Worm (Caenorhabditis elegans) whole organism, late embryonic: ENCODE measurements around the gene B0513.90.

Experiments
- C08G9.2 ChIP-seq: sonication (generic microtip); optimal IDR thresholded peaks from 2 replicates; lab custom pipeline; 2016; ENCODE audit warnings: mild to moderate bottlenecking, missing genetic modification characterization, moderate library complexity, missing compliant biosample characterization
- F13H6.1 ChIP-seq: sonication (generic microtip); optimal IDR thresholded peaks from 2 replicates; lab custom pipeline; 2016; ENCODE audit warnings: missing genetic modification characterization, missing compliant biosample characterization
- K02D7.2 ChIP-seq: sonication (generic microtip); optimal IDR thresholded peaks from 2 replicates; lab custom pipeline; 2017; ENCODE audit warnings: mild to moderate bottlenecking, missing genetic modification characterization, missing compliant biosample characterization
- Y22D7AL.16 ChIP-seq: sonication (generic microtip); optimal IDR thresholded peaks from 2 replicates; lab custom pipeline; 2016; ENCODE audit warnings: missing genetic modification characterization, missing compliant biosample characterization
- ceh-14 ChIP-seq: sonication (generic microtip); optimal IDR thresholded peaks from 2 replicates; lab custom pipeline; 2016; ENCODE audit warnings: missing genotype, missing genetic modification characterization, missing compliant biosample characterization
- ceh-18 ChIP-seq: sonication (generic microtip); optimal IDR thresholded peaks from 2 replicates; lab custom pipeline; 2016; ENCODE audit warnings: missing genetic modification characterization, missing compliant biosample characterization
- ceh-22 ChIP-seq: sonication (generic microtip); optimal IDR thresholded peaks from 2 replicates; lab custom pipeline; 2017; ENCODE audit warnings: missing biosample characterization, missing genetic modification characterization
- ceh-34 ChIP-seq: sonication (generic microtip); optimal IDR thresholded peaks from 2 replicates; lab custom pipeline; 2016; ENCODE audit warnings: mild to moderate bottlenecking, missing genetic modification characterization, missing compliant biosample characterization
- ceh-45 ChIP-seq: fragments of 200-800 bp; sonication (Bioruptor generic); IDR thresholded peaks from 2 replicates; pipeline ENCODE4 v1.3.6; 2022; ENCODE audit warnings: missing genetic modification reagents, missing genetic modification characterization, missing compliant biosample characterization
- ceh-48 ChIP-seq: sonication (generic microtip); optimal IDR thresholded peaks from 2 replicates; lab custom pipeline; 2016; ENCODE audit warnings: missing genetic modification characterization, inconsistent platforms, missing compliant biosample characterization
- ceh-9 ChIP-seq: sonication (generic microtip); optimal IDR thresholded peaks from 2 replicates; lab custom pipeline; 2016; ENCODE audit warnings: mild to moderate bottlenecking, missing genetic modification characterization, inconsistent platforms, missing compliant biosample characterization
- dve-1 ChIP-seq: sonication (generic microtip); optimal IDR thresholded peaks from 2 replicates; lab custom pipeline; 2017; ENCODE audit warnings: antibody characterized with exemption, mild to moderate bottlenecking, missing genetic modification characterization, missing compliant biosample characterization
- elt-2 ChIP-seq: sonication (generic microtip); optimal IDR thresholded peaks from 2 replicates; lab custom pipeline; 2016; ENCODE audit warnings: missing genetic modification reagents, missing genetic modification characterization, missing compliant biosample characterization
- elt-4 ChIP-seq: sonication (generic microtip); optimal IDR thresholded peaks from 2 replicates; lab custom pipeline; 2016; ENCODE audit warnings: missing genetic modification characterization, missing compliant biosample characterization
- eyg-1 ChIP-seq: sonication (generic microtip); optimal IDR thresholded peaks from 2 replicates; lab custom pipeline; 2016; ENCODE audit warnings: missing genotype, missing genetic modification characterization, missing compliant biosample characterization
- fax-1 ChIP-seq: sonication (generic microtip); optimal IDR thresholded peaks from 2 replicates; lab custom pipeline; 2016; ENCODE audit warnings: missing genotype, missing genetic modification characterization, missing compliant biosample characterization
- fkh-10 ChIP-seq: fragments of 150-350 bp; optimal IDR thresholded peaks from 2 replicates; lab custom pipeline; 2014; ENCODE audit warnings: missing biosample characterization, missing genetic modification reagents, missing genetic modification characterization
- gmeb-2 ChIP-seq: sonication (generic microtip); optimal IDR thresholded peaks from 2 replicates; lab custom pipeline; 2016; ENCODE audit warnings: missing genetic modification characterization, inconsistent platforms, missing compliant biosample characterization
- hlh-13 ChIP-seq: fragments of 200-800 bp; sonication (Bioruptor generic); optimal IDR thresholded peaks from 2 replicates; lab custom pipeline; 2018; ENCODE audit warnings: mild to moderate bottlenecking, missing genetic modification characterization, missing compliant biosample characterization
- hlh-15 ChIP-seq: sonication (generic microtip); optimal IDR thresholded peaks from 2 replicates; lab custom pipeline; 2016; ENCODE audit warnings: missing genetic modification characterization, missing compliant biosample characterization
- hlh-8 ChIP-seq: sonication (generic microtip); optimal IDR thresholded peaks from 2 replicates; lab custom pipeline; 2016; ENCODE audit warnings: missing genotype, missing genetic modification characterization, missing compliant biosample characterization
- lim-6 ChIP-seq: sonication (generic microtip); optimal IDR thresholded peaks from 2 replicates; lab custom pipeline; 2016; ENCODE audit warnings: missing genetic modification characterization, missing compliant biosample characterization
- nfya-1 ChIP-seq: sonication (generic microtip); optimal IDR thresholded peaks from 2 replicates; lab custom pipeline; 2017; ENCODE audit warnings: missing genetic modification characterization, mild to moderate bottlenecking, missing compliant biosample characterization, antibody characterized with exemption, moderate library complexity
- npax-4 ChIP-seq: sonication (generic microtip); optimal IDR thresholded peaks from 2 replicates; lab custom pipeline; 2016; ENCODE audit warnings: missing genetic modification characterization, missing compliant biosample characterization
- odd-2 ChIP-seq: sonication (generic microtip); optimal IDR thresholded peaks from 2 replicates; lab custom pipeline; 2017; ENCODE audit warnings: antibody characterized with exemption, mild to moderate bottlenecking, missing genetic modification characterization, missing compliant biosample characterization
- pag-3 ChIP-seq: sonication (generic microtip); optimal IDR thresholded peaks from 2 replicates; lab custom pipeline; 2016; ENCODE audit warnings: missing compliant biosample characterization, missing genetic modification characterization, borderline replicate concordance
- pax-1 ChIP-seq: fragments of 150-350 bp; optimal IDR thresholded peaks from 2 replicates; lab custom pipeline; 2014; ENCODE audit warnings: missing biosample characterization, missing genetic modification characterization
- pha-2 ChIP-seq: sonication (generic microtip); optimal IDR thresholded peaks from 2 replicates; lab custom pipeline; 2017; ENCODE audit warnings: mild to moderate bottlenecking, missing genetic modification characterization, missing compliant biosample characterization
- pha-4 ChIP-seq: fragments of 150-350 bp; optimal IDR thresholded peaks from 2 replicates; lab custom pipeline; 2018; ENCODE audit warnings: missing biosample characterization, missing genetic modification reagents, missing genetic modification characterization
- sdc-2 ChIP-seq: sonication (generic microtip); optimal IDR thresholded peaks from 2 replicates; lab custom pipeline; 2016; ENCODE audit warnings: missing genotype, missing genetic modification characterization, missing compliant biosample characterization
- sox-2 ChIP-seq: fragments of 200-800 bp; sonication (Bioruptor generic); IDR thresholded peaks from 2 replicates; pipeline ENCODE4 v1.3.6; 2022; ENCODE audit warnings: missing genetic modification reagents, missing genetic modification characterization, missing compliant biosample characterization
- sox-4 ChIP-seq: sonication (generic microtip); optimal IDR thresholded peaks from 2 replicates; lab custom pipeline; 2017; ENCODE audit warnings: mild to moderate bottlenecking, missing genetic modification characterization, inconsistent platforms, missing compliant biosample characterization
- syd-9 ChIP-seq: sonication (generic microtip); optimal IDR thresholded peaks from 2 replicates; lab custom pipeline; 2016; ENCODE audit warnings: mild to moderate bottlenecking, missing genetic modification characterization, moderate library complexity, missing compliant biosample characterization
- tbx-2 ChIP-seq: sonication (generic microtip); optimal IDR thresholded peaks from 2 replicates; lab custom pipeline; 2016; ENCODE audit warnings: missing genetic modification characterization, missing compliant biosample characterization
- ttx-3 ChIP-seq: sonication (generic microtip); optimal IDR thresholded peaks from 2 replicates; lab custom pipeline; 2016; ENCODE audit warnings: missing genetic modification reagents, missing genetic modification characterization, missing compliant biosample characterization
- unc-3 ChIP-seq, 2 experiments: fragments of 200-800 bp in 1 of 2; sonication (Bioruptor generic) in 1 of 2; sonication (generic microtip) in 1 of 2; conservative IDR thresholded peaks in 1 of 2; optimal IDR thresholded peaks in 1 of 2; 2 replicates each; pipeline versions ENCODE4 v1.3.6 to Lab custom; 2016 to 2022; ENCODE audit warnings: missing compliant biosample characterization in 2 of 2, missing genetic modification characterization in 2 of 2, missing genetic modification reagents in 1 of 2
- unc-42 ChIP-seq: sonication (generic microtip); optimal IDR thresholded peaks from 2 replicates; lab custom pipeline; 2016; ENCODE audit warnings: missing genotype, missing genetic modification characterization, missing compliant biosample characterization
- unc-55 ChIP-seq: sonication (generic microtip); optimal IDR thresholded peaks from 2 replicates; lab custom pipeline; 2017; ENCODE audit warnings: missing biosample characterization, missing genetic modification reagents, missing genetic modification characterization
- unc-86 ChIP-seq: sonication (generic microtip); optimal IDR thresholded peaks from 2 replicates; lab custom pipeline; 2016; ENCODE audit warnings: missing genetic modification characterization, missing compliant biosample characterization
- zip-5 ChIP-seq: sonication (generic microtip); optimal IDR thresholded peaks from 2 replicates; lab custom pipeline; 2016; ENCODE audit warnings: missing genetic modification characterization, missing compliant biosample characterization
- ztf-16 ChIP-seq: sonication (generic microtip); optimal IDR thresholded peaks from 2 replicates; lab custom pipeline; 2017; ENCODE audit warnings: missing genetic modification characterization, missing compliant biosample characterization

B0513.90 gene

ce11 chrIV:13860459-13860858 lies 6.4 kb upstream of the B0513.90 start:
- no peak for TF ChIP-seq unc-55
- no peak for TF ChIP-seq ceh-48 (tag; lab: Kevin White, UChicago)
- no peak for TF ChIP-seq ceh-18
- no peak for TF ChIP-seq elt-4 (tag; lab: Kevin White, UChicago)
- no peak for TF ChIP-seq sox-2 (GFP tag; lab: Robert Waterston, UW)
- TF ChIP-seq unc-86, result no peak
- no peak for TF ChIP-seq tbx-2 (tag; lab: Kevin White, UChicago)
- no peak for TF ChIP-seq pha-2 (tag; lab: Kevin White, UChicago)

- TF ChIP-seq lim-6 (tag; lab: Kevin White, UChicago), result no peak
- no peak for TF ChIP-seq nfya-1
- TF ChIP-seq unc-42 (tag; lab: Kevin White, UChicago), result no peak
- TF ChIP-seq ttx-3, result no peak
- TF ChIP-seq K02D7.2 (tag; lab: Kevin White, UChicago), result no peak
- no peak for TF ChIP-seq gmeb-2 (tag; lab: Kevin White, UChicago)
- no peak for TF ChIP-seq F13H6.1 (tag; lab: Kevin White, UChicago)
- TF ChIP-seq dve-1 (tag; lab: Kevin White, UChicago), result no peak
- TF ChIP-seq pha-4 (tag; lab: Kevin White, UChicago), result no peak
- no peak for TF ChIP-seq Y22D7AL.16
- TF ChIP-seq pag-3 (tag; lab: Kevin White, UChicago), result no peak
- TF ChIP-seq eyg-1, result no peak
- TF ChIP-seq fax-1 (tag; lab: Kevin White, UChicago), result no peak
- no peak for TF ChIP-seq pax-1 (tag; lab: Kevin White, UChicago)
- no peak for TF ChIP-seq fkh-10
- TF ChIP-seq hlh-8 (tag; lab: Kevin White, UChicago), result no peak
Measured at ce11 chrIV:13865172-13865571, 1.7 kb upstream of the B0513.90 start, which contains the start of gene vamp-8. vamp-8 (minus strand) TSS chrIV:13865196.

ce11 chrIV:13870085-13870484 lies 3.2 kb downstream of the B0513.90 start:
- no peak for TF ChIP-seq gmeb-2 (tag; lab: Kevin White, UChicago)
- TF ChIP-seq ceh-9, result no peak
- TF ChIP-seq hlh-13 (GFP tag; lab: Kevin White, UChicago), result no peak
- TF ChIP-seq elt-2 (tag; lab: Kevin White, UChicago), result no peak
- no peak for TF ChIP-seq zip-5
- no peak for TF ChIP-seq ztf-16
- no peak for TF ChIP-seq ceh-45 (GFP tag; lab: Robert Waterston, UW)
- TF ChIP-seq pha-2 (tag; lab: Kevin White, UChicago), result no peak
- TF ChIP-seq npax-4 (tag; lab: Kevin White, UChicago), result no peak
- TF ChIP-seq hlh-15 (tag; lab: Kevin White, UChicago), result no peak
- TF ChIP-seq ceh-14 (tag; lab: Kevin White, UChicago), result no peak
- TF ChIP-seq sdc-2 (tag; lab: Kevin White, UChicago), result no peak
- no peak for TF ChIP-seq ceh-22 (tag; lab: Kevin White, UChicago)
- TF ChIP-seq odd-2 (tag; lab: Kevin White, UChicago), result no peak
- TF ChIP-seq C08G9.2, result no peak
- TF ChIP-seq sox-4 (tag; lab: Kevin White, UChicago), result no peak
- no peak for TF ChIP-seq F13H6.1 (tag; lab: Kevin White, UChicago)
- TF ChIP-seq dve-1 (tag; lab: Kevin White, UChicago), result no peak
- TF ChIP-seq, all 69 proteins: peak for 0

- TF ChIP-seq ceh-34 (tag; lab: Kevin White, UChicago), result no peak
- no peak for TF ChIP-seq lim-6 (tag; lab: Kevin White, UChicago)
- no peak for TF ChIP-seq gmeb-2 (tag; lab: Kevin White, UChicago)
- TF ChIP-seq unc-3 (GFP tag; conservative IDR thresholded peaks at IDR 0.05; lab: Robert Waterston, UW), result no peak
- no peak for TF ChIP-seq unc-3 (tag; optimal IDR thresholded peaks at IDR 0.05; lab: Kevin White, UChicago)
- TF ChIP-seq unc-42 (tag; lab: Kevin White, UChicago), result no peak
- peak; percentile 90 for TF ChIP-seq nfya-1
- TF ChIP-seq syd-9, result no peak
Measured at ce11 chrIV:13876565-13877153, 9.8 kb downstream of the B0513.90 start, which contains the start of gene prdh-1. prdh-1 (minus strand) TSS chrIV:13876615.
